Worm (Caenorhabditis elegans): ENCODE data around the gene F53C3.3.

F53C3.3 gene

ce11 chrII:3954018-3954417, 51.4 kb downstream of the F53C3.3 start:
- TF ChIP-seq nhr-80 (tag; optimal IDR thresholded peaks at IDR 0.05): peak; percentile 46
- no peak for TF ChIP-seq T26A5.8 (tag; optimal IDR thresholded peaks at IDR 0.05)
